Worm (Caenorhabditis elegans): Measurements from ENCODE around the gene sca-1.

The sca-1 gene

DNA sequence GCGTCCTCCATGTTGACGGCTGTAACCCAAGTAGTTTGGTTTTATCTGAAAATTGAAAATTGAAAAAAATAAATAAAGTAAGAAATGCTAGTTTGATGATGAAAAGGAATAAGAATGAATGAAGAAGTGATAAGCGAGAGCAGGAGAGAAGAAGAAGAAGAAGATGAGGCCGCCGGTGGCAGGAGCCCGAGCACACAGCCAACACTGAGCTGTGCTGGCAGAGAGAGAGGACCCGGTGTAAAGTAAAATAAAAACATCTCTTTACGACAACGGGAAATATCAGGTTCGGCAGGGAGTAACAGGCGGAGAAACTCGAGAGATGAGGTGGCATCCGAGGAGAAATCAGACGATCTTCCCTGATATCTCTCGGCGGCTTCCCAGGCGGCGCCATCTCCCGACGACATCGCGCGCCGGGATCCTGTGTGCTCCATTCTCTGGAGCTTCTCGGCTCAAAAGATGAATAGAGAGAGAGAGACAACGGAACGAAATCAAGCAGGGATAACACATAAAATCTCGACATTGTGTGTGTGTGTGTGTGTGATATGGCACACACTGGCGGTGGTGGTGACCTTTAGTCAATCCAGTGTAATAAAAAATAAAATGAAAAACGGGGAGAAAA is at the start of gene sca-1:
Gene sca-1 (minus strand): TSS at position 51 of the 619 bp plus-strand sequence.
- TF ChIP-seq B0310.2 (tag; optimal IDR thresholded peaks at IDR 0.05) (no peak), F13C5.2 (tag; optimal IDR thresholded peaks at IDR 0.05) (no peak), tbx-11 (GFP tag; IDR thresholded peaks at IDR 0.05) (no peak), sea-1 (GFP tag; conservative IDR thresholded peaks at IDR 0.05) (no peak), pes-1 (GFP tag; IDR thresholded peaks at IDR 0.05) (no peak), tra-4 (tag; optimal IDR thresholded peaks at IDR 0.05) (no peak)

DNA sequence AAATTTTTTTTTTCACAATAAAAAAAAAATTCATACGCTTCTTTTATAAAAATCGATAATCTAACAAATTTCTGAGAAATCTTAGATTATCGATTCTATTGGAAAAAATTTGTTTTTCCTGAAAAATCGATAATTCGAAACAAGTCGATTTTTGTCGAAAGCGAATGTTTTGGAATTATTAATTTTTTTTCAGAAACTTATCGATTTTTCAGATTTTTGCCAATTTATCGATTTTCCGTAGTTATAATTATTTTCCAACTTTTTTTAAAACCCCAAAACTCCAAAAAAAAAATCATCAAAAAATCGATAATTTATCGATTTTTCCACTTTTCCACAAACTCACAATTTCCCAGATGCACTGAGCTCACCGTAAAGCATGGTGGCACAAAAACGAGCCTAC is 44.7 kb upstream of the sca-1 start:
- TF ChIP-seq tra-4 (tag; optimal IDR thresholded peaks at IDR 0.05) = no peak
- no peak for TF ChIP-seq tbx-37 (GFP tag; conservative IDR thresholded peaks at IDR 0.05)
- no peak for TF ChIP-seq hmg-4 (GFP tag; optimal IDR thresholded peaks at IDR 0.05)
- no peak for TF ChIP-seq hnd-1 (tag; optimal IDR thresholded peaks at IDR 0.05)
- TF ChIP-seq ceh-13 (GFP tag; optimal IDR thresholded peaks at IDR 0.05) = no peak
- no peak for TF ChIP-seq aly-1 (tag; optimal IDR thresholded peaks at IDR 0.05)
- TF ChIP-seq hmbx-1 (tag; optimal IDR thresholded peaks at IDR 0.05) = no peak
- no peak for TF ChIP-seq sea-1 (GFP tag; conservative IDR thresholded peaks at IDR 0.05)
- no peak for TF ChIP-seq ets-7 (tag; optimal IDR thresholded peaks at IDR 0.05)
- TF ChIP-seq F13C5.2 (tag; optimal IDR thresholded peaks at IDR 0.05) = no peak
- no peak for TF ChIP-seq B0310.2 (tag; optimal IDR thresholded peaks at IDR 0.05)
- TF ChIP-seq scrt-1 (GFP tag; IDR thresholded peaks at IDR 0.05) = no peak

DNA sequence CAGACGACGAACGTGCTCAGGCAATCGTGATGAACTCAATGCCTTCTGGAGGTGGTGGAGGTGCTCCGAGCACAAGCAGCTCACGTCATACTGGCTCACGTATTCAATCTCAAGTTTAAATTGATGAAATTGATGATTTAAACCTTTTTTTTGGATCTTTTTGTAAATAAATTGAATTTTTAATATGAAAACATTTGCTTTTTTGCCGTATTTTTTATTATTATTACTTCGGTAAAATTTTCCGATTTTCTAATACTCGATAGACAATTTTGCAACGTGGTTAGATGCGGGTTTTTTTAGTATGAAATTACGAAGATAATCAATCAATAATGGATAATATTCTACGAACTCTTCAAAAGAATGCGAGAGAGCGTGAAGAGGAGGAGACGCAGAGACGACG is 41.3 kb upstream of the sca-1 start, which contains the start of gene oxi-1:
Gene oxi-1 (plus strand): TSS at position 301 of the 400 bp plus-strand sequence.
- TF ChIP-seq ets-7 (tag; optimal IDR thresholded peaks at IDR 0.05) = no peak
- TF ChIP-seq hmg-4 (GFP tag; optimal IDR thresholded peaks at IDR 0.05) = no peak
- no peak for TF ChIP-seq tbx-11 (GFP tag; IDR thresholded peaks at IDR 0.05)
- TF ChIP-seq F13C5.2 (tag; optimal IDR thresholded peaks at IDR 0.05) = no peak
- TF ChIP-seq ceh-13 (GFP tag; optimal IDR thresholded peaks at IDR 0.05) = no peak
- TF ChIP-seq hmbx-1 (tag; optimal IDR thresholded peaks at IDR 0.05) = no peak
- no peak for TF ChIP-seq ceh-36 (tag; optimal IDR thresholded peaks at IDR 0.05)
- TF ChIP-seq tra-4 (tag; optimal IDR thresholded peaks at IDR 0.05) = no peak
- TF ChIP-seq tbx-37 (GFP tag; conservative IDR thresholded peaks at IDR 0.05) = no peak
- TF ChIP-seq ama-1 (optimal IDR thresholded peaks at IDR 0.05) = no peak
- no peak for TF ChIP-seq scrt-1 (GFP tag; IDR thresholded peaks at IDR 0.05)
- no peak for TF ChIP-seq aly-1 (tag; optimal IDR thresholded peaks at IDR 0.05)
- TF ChIP-seq pes-1 (GFP tag; IDR thresholded peaks at IDR 0.05) = no peak
- TF ChIP-seq sea-1 (GFP tag; conservative IDR thresholded peaks at IDR 0.05) = no peak
- TF ChIP-seq flt-1 (GFP tag; IDR thresholded peaks at IDR 0.05) = no peak
- TF ChIP-seq B0310.2 (tag; optimal IDR thresholded peaks at IDR 0.05) = no peak
- no peak for TF ChIP-seq hnd-1 (tag; optimal IDR thresholded peaks at IDR 0.05)

DNA sequence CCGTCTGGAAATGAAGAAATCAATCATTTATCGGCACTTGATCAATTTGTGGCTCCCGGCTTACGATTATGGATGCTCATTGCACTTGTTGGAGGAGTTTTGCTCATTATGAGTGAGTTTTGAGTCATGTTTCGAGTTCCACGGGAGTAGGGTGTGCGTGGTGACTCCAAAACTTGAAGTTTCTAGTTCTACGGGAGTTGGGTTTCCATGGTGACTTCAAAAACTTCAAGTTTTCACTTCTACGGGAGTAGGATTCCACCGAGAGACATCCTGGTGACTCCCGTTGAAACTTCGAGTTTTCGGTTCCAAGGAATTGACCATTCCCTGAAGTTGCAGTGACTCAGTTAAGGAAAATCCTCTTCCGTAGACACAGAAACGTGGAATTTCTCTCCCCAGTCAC is 40.2 kb upstream of the sca-1 start:
- TF ChIP-seq hnd-1 (tag; optimal IDR thresholded peaks at IDR 0.05) (peak; percentile 33), scrt-1 (GFP tag; IDR thresholded peaks at IDR 0.05) (no peak), F13C5.2 (tag; optimal IDR thresholded peaks at IDR 0.05) (no peak), tbx-37 (GFP tag; conservative IDR thresholded peaks at IDR 0.05) (peak; percentile 60; the same call in 1 of the 2 replicates), hmbx-1 (tag; optimal IDR thresholded peaks at IDR 0.05) (no peak), B0310.2 (tag; optimal IDR thresholded peaks at IDR 0.05) (peak; percentile 62), tbx-11 (GFP tag; IDR thresholded peaks at IDR 0.05) (0 out of 2 replicates have a peak, but pooled peaks have one; percentile 38), ceh-13 (GFP tag; optimal IDR thresholded peaks at IDR 0.05) (peak; percentile 59), tra-4 (tag; optimal IDR thresholded peaks at IDR 0.05) (no peak), pes-1 (GFP tag; IDR thresholded peaks at IDR 0.05) (peak; percentile 80), ets-7 (tag; optimal IDR thresholded peaks at IDR 0.05) (peak; percentile 12), sea-1 (GFP tag; conservative IDR thresholded peaks at IDR 0.05) (0 out of 2 replicates have a peak, but pooled peaks have one; percentile 46)

DNA sequence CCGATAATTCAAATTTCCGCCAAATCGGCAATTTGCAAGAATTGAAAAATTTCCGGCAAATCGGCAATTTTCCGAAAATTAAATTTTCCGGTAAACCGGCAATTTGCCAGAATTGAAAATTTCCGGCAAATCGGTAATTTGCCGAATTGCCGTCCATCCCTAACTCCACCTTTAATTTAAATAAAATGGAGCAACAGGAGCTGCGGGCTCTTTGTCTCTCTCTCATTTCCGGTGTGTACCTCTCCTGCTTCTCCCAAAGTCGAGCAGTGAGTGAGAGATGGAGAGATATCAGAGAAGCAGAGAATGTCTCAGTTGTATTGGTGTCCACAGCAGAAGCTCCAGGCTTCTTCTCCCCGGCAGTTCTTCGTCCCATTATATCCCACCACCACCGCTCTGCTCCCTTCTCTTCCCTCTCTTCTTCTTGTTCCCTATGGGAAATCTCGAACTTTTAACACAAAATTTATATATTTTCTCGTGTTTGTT is 38.8 kb upstream of the sca-1 start, which contains the start of gene Y39A1C.1:
Gene Y39A1C.1 (plus strand): TSS at position 51 of the 483 bp plus-strand sequence.
- TF ChIP-seq tra-4 (tag; optimal IDR thresholded peaks at IDR 0.05) = no peak

DNA sequence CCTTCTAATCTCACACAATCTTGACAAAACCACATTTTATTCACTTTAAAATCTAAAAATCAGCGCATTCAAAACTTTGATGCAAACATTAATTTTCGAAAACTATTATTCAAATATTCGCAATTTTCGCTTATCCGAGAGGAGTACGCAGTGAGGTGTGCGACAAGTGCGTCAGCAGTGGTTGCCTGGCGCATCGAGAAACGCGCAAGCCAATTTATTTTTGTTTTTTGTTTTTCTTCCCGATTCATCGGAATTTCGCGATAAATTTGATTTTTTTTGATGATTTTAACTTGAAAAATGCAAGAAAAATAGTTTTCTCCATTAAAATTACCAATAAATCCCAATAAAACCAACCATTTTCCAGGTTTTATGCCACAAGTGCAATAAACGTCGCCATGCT is 32.2 kb upstream of the sca-1 start, which contains the start of the genes fbxb-85 and hex-3:
Gene fbxb-85 (minus strand): TSS at position 106 of the 400 bp plus-strand sequence.
Gene hex-3 (plus strand): TSS at position 365 of the 400 bp plus-strand sequence.
- TF ChIP-seq tbx-37 (GFP tag; conservative IDR thresholded peaks at IDR 0.05) = peak; percentile 73
- peak; percentile 48 for TF ChIP-seq ceh-13 (GFP tag; optimal IDR thresholded peaks at IDR 0.05)
- TF ChIP-seq hmg-4 (GFP tag; optimal IDR thresholded peaks at IDR 0.05) = peak; percentile 84
- TF ChIP-seq F13C5.2 (tag; optimal IDR thresholded peaks at IDR 0.05) = peak; percentile 93
- peak; percentile 78 for TF ChIP-seq pes-1 (GFP tag; IDR thresholded peaks at IDR 0.05)
- 0 out of 2 replicates have a peak, but pooled peaks have one; percentile 67 for TF ChIP-seq sea-1 (GFP tag; conservative IDR thresholded peaks at IDR 0.05)
- TF ChIP-seq B0310.2 (tag; optimal IDR thresholded peaks at IDR 0.05) = peak; percentile 43
- TF ChIP-seq aly-1 (tag; optimal IDR thresholded peaks at IDR 0.05) = peak; percentile 52
- peak; percentile 76 for TF ChIP-seq tbx-11 (GFP tag; IDR thresholded peaks at IDR 0.05)
- TF ChIP-seq ama-1 (optimal IDR thresholded peaks at IDR 0.05) = no peak
- peak; percentile 65 for TF ChIP-seq ceh-36 (tag; optimal IDR thresholded peaks at IDR 0.05)
- peak; percentile 56 for TF ChIP-seq tra-4 (tag; optimal IDR thresholded peaks at IDR 0.05)
- TF ChIP-seq hnd-1 (tag; optimal IDR thresholded peaks at IDR 0.05) = peak; percentile 32
- TF ChIP-seq scrt-1 (GFP tag; IDR thresholded peaks at IDR 0.05) = peak; percentile 62; the same call in 1 of the 2 replicates
- TF ChIP-seq flt-1 (GFP tag; IDR thresholded peaks at IDR 0.05) = peak; percentile 70
- TF ChIP-seq hmbx-1 (tag; optimal IDR thresholded peaks at IDR 0.05) = peak; percentile 24
- TF ChIP-seq ets-7 (tag; optimal IDR thresholded peaks at IDR 0.05) = peak; percentile 42

DNA sequence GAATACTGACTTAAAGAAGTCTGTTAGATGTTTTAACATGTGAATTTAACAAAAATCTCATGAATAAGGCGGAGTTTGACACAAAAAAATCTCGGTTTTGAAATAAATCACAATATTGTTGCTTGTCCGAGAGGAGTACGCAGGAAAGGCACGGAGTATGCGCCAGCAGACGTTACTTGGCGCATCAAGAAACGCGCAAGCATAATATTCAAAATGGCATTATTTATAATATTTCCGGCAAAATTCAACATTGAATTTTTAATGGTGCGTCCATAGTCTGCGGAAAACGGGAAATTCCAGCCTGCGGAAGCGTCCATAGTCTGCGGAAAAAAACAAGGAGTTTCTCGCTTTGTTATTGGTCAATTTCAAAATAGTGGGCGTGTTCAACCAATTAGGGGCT is 28.2 kb upstream of the sca-1 start, which contains the start of gene pde-12:
Gene pde-12 (minus strand): TSS at position 148 of the 400 bp plus-strand sequence.
- peak; percentile 17 for TF ChIP-seq F13C5.2 (tag; optimal IDR thresholded peaks at IDR 0.05)
- TF ChIP-seq flt-1 (GFP tag; IDR thresholded peaks at IDR 0.05) = 0 out of 2 replicates have a peak, but pooled peaks have one; percentile 17
- TF ChIP-seq hnd-1 (tag; optimal IDR thresholded peaks at IDR 0.05) = no peak
